Worm (Caenorhabditis elegans) whole organism, young adult: ENCODE results near the gene tag-241.

Experiments used
- B0035.1 ChIP-seq: sonication (generic microtip); optimal IDR thresholded peaks from 2 replicates; lab custom pipeline; 2016; ENCODE audit warnings: missing genetic modification characterization, mild to moderate bottlenecking, missing compliant biosample characterization, missing genotype, missing genetic modification reagents
- B0336.3 ChIP-seq: fragments of 200-800 bp; sonication (Bioruptor generic); IDR thresholded peaks from 2 replicates; pipeline ENCODE4 v1.3.6; 2022; ENCODE audit warnings: missing genetic modification characterization, missing compliant biosample characterization
- C06A6.2 ChIP-seq: fragments of 200-800 bp; sonication (Bioruptor generic); conservative IDR thresholded peaks from 2 replicates; pipeline ENCODE4 v1.3.6; 2022; ENCODE audit warnings: missing genetic modification characterization, missing compliant biosample characterization
- F10E7.11 ChIP-seq: sonication (generic microtip); optimal IDR thresholded peaks from 2 replicates; lab custom pipeline; 2017; ENCODE audit warnings: mild to moderate bottlenecking, missing genetic modification characterization, moderate library complexity, missing compliant biosample characterization
- F33H1.4 ChIP-seq: fragments of 200-800 bp; sonication (Bioruptor generic); IDR thresholded peaks from 2 replicates; pipeline ENCODE4 v1.3.6; 2022; ENCODE audit warnings: missing genetic modification reagents, missing genetic modification characterization, missing compliant biosample characterization
- F37B4.10 ChIP-seq: fragments of 200-800 bp; sonication (Bioruptor generic); IDR thresholded peaks from 2 replicates; pipeline ENCODE4 v1.3.6; 2022; ENCODE audit warnings: missing genetic modification characterization, missing compliant biosample characterization
- F49E8.2 ChIP-seq: sonication (generic microtip); optimal IDR thresholded peaks from 3 replicates; lab custom pipeline; 2017; ENCODE audit warnings: missing genetic modification characterization, mild to moderate bottlenecking, missing compliant biosample characterization, antibody characterized with exemption, moderate library complexity; ENCODE audit not compliant: insufficient read depth
- K12H6.12 ChIP-seq: fragments of 200-800 bp; sonication (Bioruptor generic); optimal IDR thresholded peaks from 2 replicates; lab custom pipeline; 2018; ENCODE audit warnings: mild to moderate bottlenecking, missing genetic modification characterization, missing compliant biosample characterization
- T07F8.4 ChIP-seq: sonication (generic microtip); optimal IDR thresholded peaks from 2 replicates; lab custom pipeline; 2016; ENCODE audit warnings: mild to moderate bottlenecking, missing genetic modification characterization, moderate library complexity, missing compliant biosample characterization
- T26A5.8 ChIP-seq: sonication (generic microtip); optimal IDR thresholded peaks from 2 replicates; lab custom pipeline; 2016; ENCODE audit warnings: missing genetic modification characterization, missing compliant biosample characterization
- Y56A3A.18 ChIP-seq: fragments of 200-800 bp; sonication (Bioruptor generic); IDR thresholded peaks from 2 replicates; pipeline ENCODE4 v1.3.6; 2022; ENCODE audit warnings: missing genetic modification reagents, missing genetic modification characterization, missing compliant biosample characterization
- Y79H2A.3 ChIP-seq: fragments of 200-800 bp; sonication (Bioruptor generic); conservative IDR thresholded peaks from 2 replicates; pipeline ENCODE4 v1.3.6; 2022; ENCODE audit warnings: missing genetic modification reagents, missing genetic modification characterization, missing compliant biosample characterization
- Y95B8A.8 ChIP-seq: fragments of 200-800 bp; sonication (Bioruptor generic); IDR thresholded peaks from 2 replicates; pipeline ENCODE4 v1.3.6; 2022; ENCODE audit warnings: missing genetic modification reagents, missing genetic modification characterization, missing compliant biosample characterization
- ZK185.1 ChIP-seq: sonication (generic microtip); optimal IDR thresholded peaks from 2 replicates; lab custom pipeline; 2016; ENCODE audit warnings: mild to moderate bottlenecking, missing genetic modification characterization, missing compliant biosample characterization; ENCODE audit not compliant: poor library complexity, severe bottlenecking
- ama-1 ChIP-seq, 3 experiments: fragments of 150-350 bp in 1 of 3; sonication (generic microtip) in 2 of 3; optimal IDR thresholded peaks; 2 replicates each; lab custom pipeline; 2014 to 2018; ENCODE audit warnings: missing biosample characterization in 2 of 3, missing genetic modification characterization in 2 of 3, missing genetic modification reagents in 2 of 3
- aptf-2 ChIP-seq: fragments of 200-800 bp; sonication (Bioruptor generic); conservative IDR thresholded peaks from 2 replicates; pipeline ENCODE4 v1.3.6; 2022; ENCODE audit warnings: missing genetic modification reagents, missing genetic modification characterization, missing compliant biosample characterization
- atf-7 ChIP-seq: sonication (generic microtip); optimal IDR thresholded peaks from 2 replicates; lab custom pipeline; 2017; ENCODE audit warnings: mild to moderate bottlenecking, missing genetic modification characterization, missing compliant biosample characterization
- attf-3 ChIP-seq: fragments of 200-800 bp; sonication (Bioruptor generic); conservative IDR thresholded peaks from 2 replicates; pipeline ENCODE4 v1.3.6; 2022; ENCODE audit warnings: missing genetic modification reagents, missing genetic modification characterization, missing compliant biosample characterization
- attf-5 ChIP-seq: fragments of 200-800 bp; sonication (Bioruptor generic); optimal IDR thresholded peaks from 2 replicates; lab custom pipeline; 2018; ENCODE audit warnings: mild to moderate bottlenecking, missing genetic modification characterization, missing compliant biosample characterization
- attf-6 ChIP-seq: fragments of 200-800 bp; sonication (Bioruptor generic); IDR thresholded peaks from 2 replicates; pipeline ENCODE4 v1.3.6; 2022; ENCODE audit warnings: missing genetic modification reagents, missing genetic modification characterization, missing compliant biosample characterization
- ceh-27 ChIP-seq: fragments of 200-800 bp; sonication (Bioruptor generic); optimal IDR thresholded peaks from 2 replicates; lab custom pipeline; 2018; ENCODE audit warnings: mild to moderate bottlenecking, missing genetic modification characterization, moderate library complexity, missing compliant biosample characterization
- ceh-58 ChIP-seq: fragments of 200-800 bp; sonication (Bioruptor generic); IDR thresholded peaks from 2 replicates; pipeline ENCODE4 v1.3.6; 2022; ENCODE audit warnings: missing genetic modification characterization, missing compliant biosample characterization
- chd-7 ChIP-seq: sonication (generic microtip); optimal IDR thresholded peaks from 2 replicates; lab custom pipeline; 2016; ENCODE audit warnings: mild to moderate bottlenecking, missing genetic modification characterization, moderate library complexity, missing compliant biosample characterization
- dox-1 ChIP-seq: fragments of 200-800 bp; sonication (Bioruptor generic); IDR thresholded peaks from 2 replicates; pipeline ENCODE4 v1.3.6; 2022; ENCODE audit warnings: missing genetic modification reagents, missing genetic modification characterization, missing compliant biosample characterization
- egl-18 ChIP-seq: fragments of 200-800 bp; sonication (Bioruptor generic); IDR thresholded peaks from 2 replicates; pipeline ENCODE4 v1.3.6; 2022; ENCODE audit warnings: missing genetic modification reagents, missing genetic modification characterization, missing compliant biosample characterization
- fkh-3 ChIP-seq: sonication (generic microtip); optimal IDR thresholded peaks from 2 replicates; lab custom pipeline; 2016; ENCODE audit warnings: mild to moderate bottlenecking, missing genetic modification characterization, missing compliant biosample characterization
- gei-17 ChIP-seq: fragments of 200-800 bp; sonication (Bioruptor generic); optimal IDR thresholded peaks from 2 replicates; lab custom pipeline; 2018; ENCODE audit warnings: mild to moderate bottlenecking, missing genetic modification characterization, missing compliant biosample characterization
- hlh-26 ChIP-seq: fragments of 200-800 bp; sonication (Bioruptor generic); conservative IDR thresholded peaks from 2 replicates; pipeline ENCODE4 v1.3.6; 2022; ENCODE audit warnings: missing genetic modification reagents, missing genetic modification characterization, missing compliant biosample characterization
- hmg-1.2 ChIP-seq: fragments of 200-800 bp; sonication (Bioruptor generic); IDR thresholded peaks from 2 replicates; pipeline ENCODE4 v1.3.6; 2022; ENCODE audit warnings: missing genetic modification reagents, missing genetic modification characterization, missing compliant biosample characterization
- hsf-1 ChIP-seq: fragments of 200-800 bp; sonication (Bioruptor generic); IDR thresholded peaks from 2 replicates; pipeline ENCODE4 v1.3.6; 2022; ENCODE audit warnings: missing genetic modification reagents, missing genetic modification characterization, missing compliant biosample characterization
- let-607 ChIP-seq, 2 experiments: fragments of 200-800 bp in 1 of 2; sonication (Bioruptor generic) in 1 of 2; sonication (generic microtip) in 1 of 2; optimal IDR thresholded peaks; 2 replicates each; lab custom pipeline; 2016 to 2018; ENCODE audit warnings: mild to moderate bottlenecking in 2 of 2, missing compliant biosample characterization in 2 of 2, missing genetic modification characterization in 2 of 2, moderate library complexity in 2 of 2, missing genotype in 1 of 2
- lin-35 ChIP-seq, 3 experiments: fragments of 150-350 bp in 2 of 3; sonication (generic microtip) in 1 of 3; optimal IDR thresholded peaks; 2 replicates each; lab custom pipeline; 2014 to 2018; ENCODE audit warnings: missing biosample characterization in 3 of 3, missing genetic modification characterization in 3 of 3, missing genetic modification reagents in 3 of 3
- lir-1 ChIP-seq: fragments of 200-800 bp; sonication (Bioruptor generic); conservative IDR thresholded peaks from 2 replicates; pipeline ENCODE4 v1.3.6; 2022; ENCODE audit warnings: missing genetic modification reagents, missing genetic modification characterization, missing compliant biosample characterization
- madf-3 ChIP-seq: fragments of 200-800 bp; sonication (Bioruptor generic); IDR thresholded peaks from 2 replicates; pipeline ENCODE4 v1.3.6; 2022; ENCODE audit warnings: missing genetic modification reagents, missing genetic modification characterization, missing compliant biosample characterization
- mxl-1 ChIP-seq: sonication (generic microtip); optimal IDR thresholded peaks from 2 replicates; lab custom pipeline; 2016; ENCODE audit warnings: missing genetic modification characterization, missing compliant biosample characterization
- nfyb-1 ChIP-seq: fragments of 200-800 bp; sonication (Bioruptor generic); IDR thresholded peaks from 2 replicates; pipeline ENCODE4 v1.3.6; 2022; ENCODE audit warnings: missing genetic modification reagents, missing genetic modification characterization, missing compliant biosample characterization
- nhr-120 ChIP-seq: fragments of 200-800 bp; sonication (Bioruptor generic); IDR thresholded peaks from 2 replicates; pipeline ENCODE4 v1.3.6; 2022; ENCODE audit warnings: missing genetic modification characterization, missing compliant biosample characterization
- nhr-179 ChIP-seq: sonication (generic microtip); optimal IDR thresholded peaks from 2 replicates; lab custom pipeline; 2016; ENCODE audit warnings: mild to moderate bottlenecking, missing genetic modification characterization, missing compliant biosample characterization
- nhr-80 ChIP-seq: sonication (generic microtip); optimal IDR thresholded peaks from 2 replicates; lab custom pipeline; 2016; ENCODE audit warnings: missing genetic modification characterization, missing compliant biosample characterization
- snpc-4 ChIP-seq, 5 experiments: fragments of 150-350 bp in 1 of 5; sonication (generic microtip) in 4 of 5; optimal IDR thresholded peaks; 2 replicates each; lab custom pipeline; 2014 to 2018; ENCODE audit warnings: missing genetic modification characterization in 5 of 5, missing biosample characterization in 3 of 5, antibody characterized with exemption in 2 of 5, mild to moderate bottlenecking in 2 of 5, missing compliant biosample characterization in 2 of 5, missing genotype in 2 of 5, moderate library complexity in 2 of 5, missing genetic modification reagents in 1 of 5
- somi-1 ChIP-seq: fragments of 200-800 bp; sonication (Bioruptor generic); optimal IDR thresholded peaks from 2 replicates; lab custom pipeline; 2018; ENCODE audit warnings: mild to moderate bottlenecking, missing genetic modification characterization, missing compliant biosample characterization
- tbp1 ChIP-seq: fragments of 200-800 bp; sonication (Bioruptor generic); optimal IDR thresholded peaks from 2 replicates; lab custom pipeline; 2018; ENCODE audit warnings: mild to moderate bottlenecking, missing genetic modification characterization, missing compliant biosample characterization
- tbx-9 ChIP-seq: sonication (generic microtip); optimal IDR thresholded peaks from 2 replicates; lab custom pipeline; 2016; ENCODE audit warnings: borderline replicate concordance, missing genetic modification characterization, inconsistent platforms, missing compliant biosample characterization
- unc-62 ChIP-seq: fragments of 150-350 bp; optimal IDR thresholded peaks from 2 replicates; lab custom pipeline; 2014; ENCODE audit warnings: missing biosample characterization, missing genetic modification reagents, missing genetic modification characterization

tag-241 gene

ce11 chrX:11823704-11824103, at the start of gene tag-241:
tag-241 (plus strand) TSS chrX:11824004.
- TF ChIP-seq F10E7.11 (tag; lab: Kevin White, UChicago): no peak
- TF ChIP-seq madf-3 (GFP tag; lab: Robert Waterston, UW): no peak
- TF ChIP-seq T07F8.4 (tag; lab: Kevin White, UChicago): no peak
- TF ChIP-seq F33H1.4: no peak
- no peak for TF ChIP-seq nfyb-1 (GFP tag; lab: Robert Waterston, UW)
- no peak for TF ChIP-seq tbx-9 (tag; lab: Kevin White, UChicago)
- TF ChIP-seq K12H6.12: no peak
- TF ChIP-seq lir-1 (GFP tag; lab: Robert Waterston, UW): no peak
- no peak for TF ChIP-seq attf-6 (GFP tag; lab: Robert Waterston, UW)
- TF ChIP-seq ceh-58 (GFP tag; lab: Robert Waterston, UW): no peak
- no peak for TF ChIP-seq mxl-1 (tag; lab: Kevin White, UChicago)
- TF ChIP-seq, all 124 proteins: peak for 0

DNA sequence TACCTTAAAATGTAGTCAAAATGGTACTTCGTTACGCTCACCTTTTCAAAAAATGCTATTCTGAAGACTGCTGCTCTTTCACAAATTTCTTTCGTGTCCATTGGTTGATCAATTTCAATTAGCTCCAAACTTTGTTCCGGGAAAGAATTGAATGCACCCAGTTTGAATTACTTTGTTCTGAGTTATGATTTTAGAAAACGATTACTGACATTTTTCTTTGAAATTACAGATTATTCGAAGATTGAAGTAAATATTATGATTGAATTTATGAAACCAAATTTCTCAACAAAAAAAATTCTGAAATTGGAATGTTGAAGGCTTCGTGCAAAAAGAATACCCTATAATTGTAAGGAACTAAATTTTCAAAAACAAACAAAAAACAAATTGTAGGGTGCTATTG, 39.6 kb upstream of the tag-241 start, which contains the start of gene Y102F5A.1:
Gene Y102F5A.1 (minus strand): TSS at position 101 of the 400 bp plus-strand sequence.
- no peak for TF ChIP-seq hsf-1 (GFP tag; lab: Robert Waterston, UW)
- TF ChIP-seq aptf-2 (GFP tag; lab: Robert Waterston, UW): no peak
- TF ChIP-seq chd-7 (tag; lab: Kevin White, UChicago): no peak
- no peak for TF ChIP-seq B0035.1 (tag; lab: Kevin White, UChicago)
- TF ChIP-seq somi-1 (GFP tag; lab: Kevin White, UChicago): no peak
- no peak for TF ChIP-seq ceh-58 (GFP tag; lab: Robert Waterston, UW)
- TF ChIP-seq T26A5.8 (tag; lab: Kevin White, UChicago): no peak
- TF ChIP-seq ZK185.1: no peak
- TF ChIP-seq nhr-120 (GFP tag; lab: Robert Waterston, UW): no peak
- no peak for TF ChIP-seq K12H6.12
- no peak for TF ChIP-seq hlh-26 (GFP tag; lab: Robert Waterston, UW)
- TF ChIP-seq nhr-179: no peak
- TF ChIP-seq nhr-80 (tag; lab: Kevin White, UChicago): no peak

ce11 chrX:11790600-11790999, 33.2 kb upstream of the tag-241 start:
- TF ChIP-seq ama-1 (optimal IDR thresholded peaks at IDR 0.05; lab: Kevin White, UChicago): no peak
- TF ChIP-seq ama-1 (GFP tag; optimal IDR thresholded peaks at IDR 0.05; lab: Kevin White, UChicago): no peak
- no peak for TF ChIP-seq fkh-3 (tag; lab: Kevin White, UChicago)
- TF ChIP-seq F49E8.2: no peak
- 0 out of 2 replicates have a peak, but pooled peaks have one; percentile 13 for TF ChIP-seq hmg-1.2
- TF ChIP-seq dox-1: no peak
- TF ChIP-seq Y56A3A.18 (GFP tag; lab: Robert Waterston, UW): 0 out of 2 replicates have a peak, but pooled peaks have one; percentile 6
- no peak for TF ChIP-seq snpc-4 (GFP tag; optimal IDR thresholded peaks at IDR 0.05; lab: Kevin White, UChicago)
- peak in 1 of 4 experiments; percentile 12 for TF ChIP-seq snpc-4 (tag; optimal IDR thresholded peaks at IDR 0.05; lab: Kevin White, UChicago)
- peak in 1 of 3 experiments; percentile 18 for TF ChIP-seq lin-35 (GFP tag; optimal IDR thresholded peaks at IDR 0.05; lab: Kevin White, UChicago)
- TF ChIP-seq atf-7 (tag; lab: Kevin White, UChicago): peak; percentile 58
- TF ChIP-seq Y95B8A.8: peak; percentile 46; the same call in 1 of the 2 replicates
- no peak for TF ChIP-seq egl-18 (GFP tag; lab: Robert Waterston, UW)
- TF ChIP-seq attf-5 (GFP tag; lab: Kevin White, UChicago): peak; percentile 14
- TF ChIP-seq F37B4.10 (GFP tag; lab: Robert Waterston, UW): no peak
- peak in 1 of 2 experiments; percentile 40 for TF ChIP-seq let-607 (tag; optimal IDR thresholded peaks at IDR 0.05; lab: Kevin White, UChicago)
- TF ChIP-seq ceh-27: no peak
- TF ChIP-seq gei-17 (GFP tag; lab: Kevin White, UChicago): peak; percentile 34
- TF ChIP-seq nhr-80 (tag; lab: Kevin White, UChicago): peak; percentile 48
- TF ChIP-seq C06A6.2 (GFP tag; lab: Robert Waterston, UW): no peak
- no peak for TF ChIP-seq aptf-2 (GFP tag; lab: Robert Waterston, UW)
- TF ChIP-seq tbp1 (GFP tag; lab: Kevin White, UChicago): peak; percentile 10
- TF ChIP-seq attf-3 (GFP tag; lab: Robert Waterston, UW): no peak
- peak; percentile 38; the same call in 1 of the 2 replicates for TF ChIP-seq B0336.3 (GFP tag; lab: Robert Waterston, UW)
- no peak for TF ChIP-seq Y79H2A.3 (GFP tag; lab: Robert Waterston, UW)
- TF ChIP-seq chd-7 (tag; lab: Kevin White, UChicago): no peak
- TF ChIP-seq F10E7.11 (tag; lab: Kevin White, UChicago): no peak
- peak; percentile 38 for TF ChIP-seq unc-62 (GFP tag; lab: Kevin White, UChicago)
